Worm (Caenorhabditis elegans): ENCODE measurements around the gene rab-28.

Gene rab-28

DNA sequence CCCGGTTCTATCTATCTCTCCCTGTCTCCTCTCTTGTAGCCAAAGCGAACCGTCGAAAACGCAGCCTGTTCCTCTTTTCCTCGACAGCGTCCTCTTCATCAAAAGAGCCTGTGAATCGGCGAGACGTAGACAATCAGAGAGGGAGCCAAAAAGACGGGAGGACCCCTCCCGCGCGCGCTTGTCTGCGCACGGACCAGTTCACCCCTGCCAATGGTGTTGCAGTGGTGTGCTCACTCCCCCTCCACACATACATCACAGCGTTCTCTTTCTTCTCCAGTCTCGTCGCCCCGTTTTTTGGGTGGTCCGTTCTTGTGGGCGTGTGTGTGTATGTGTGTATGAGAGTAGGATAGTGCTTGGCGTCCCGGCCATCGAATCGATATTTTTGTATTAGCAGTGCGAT, 25.1 kb upstream of the rab-28 start:
- TF ChIP-seq mes-2 (tag; optimal IDR thresholded peaks at IDR 0.05; ENCODE audit: poor library complexity, severe bottlenecking) (no peak), nhr-41 (GFP tag; IDR thresholded peaks at IDR 0.05) (no peak), ceh-32 (tag; optimal IDR thresholded peaks at IDR 0.05; ENCODE audit: poor library complexity) (no peak), pha-4 (GFP tag; IDR thresholded peaks at IDR 0.05) (no peak), pha-4 (tag; optimal IDR thresholded peaks at IDR 0.05) (no peak), hlh-30 (tag; optimal IDR thresholded peaks at IDR 0.05; ENCODE audit: insufficient read depth) (no peak), saeg-2 (GFP tag; IDR thresholded peaks at IDR 0.05) (no peak), ces-1 (GFP tag; optimal IDR thresholded peaks at IDR 0.05) (no peak), snpc-4 (tag; optimal IDR thresholded peaks at IDR 0.05) (no peak), Y5F2A.4 (GFP tag; optimal IDR thresholded peaks at IDR 0.05) (no peak), aly-2 (tag; optimal IDR thresholded peaks at IDR 0.05) (no peak), skn-1 (tag; optimal IDR thresholded peaks at IDR 0.05) (no peak), R02D3.7 (tag; optimal IDR thresholded peaks at IDR 0.05) (no peak), sdz-12 (GFP tag; optimal IDR thresholded peaks at IDR 0.05) (no peak), unc-62 (GFP tag; optimal IDR thresholded peaks at IDR 0.05 in 1 of 2) (no peak), unc-62 (tag; optimal IDR thresholded peaks at IDR 0.05) (no peak)

DNA sequence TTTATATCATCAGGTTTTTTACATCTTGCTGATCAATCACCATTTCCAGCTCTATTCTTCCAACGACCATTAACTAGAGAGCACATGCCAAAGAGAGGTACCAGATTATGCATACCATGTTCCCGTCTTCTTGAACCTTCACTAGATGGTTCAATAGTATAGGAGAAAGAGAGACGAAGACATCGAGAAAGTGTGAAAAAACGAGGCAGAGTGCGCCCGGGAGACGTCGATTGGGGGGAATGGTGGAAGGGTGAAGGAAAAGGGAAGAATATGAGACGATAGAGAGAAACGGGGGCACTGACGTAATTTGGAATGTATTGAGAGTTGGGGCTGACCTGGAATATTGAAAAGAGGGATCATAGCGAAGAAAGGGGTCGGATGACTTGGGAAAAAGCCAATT, 23.8 kb upstream of the rab-28 start:
- TF ChIP-seq vab-7 (GFP tag; IDR thresholded peaks at IDR 0.05), result no peak
- TF ChIP-seq ctbp-1 (GFP tag; IDR thresholded peaks at IDR 0.05), result no peak

DNA sequence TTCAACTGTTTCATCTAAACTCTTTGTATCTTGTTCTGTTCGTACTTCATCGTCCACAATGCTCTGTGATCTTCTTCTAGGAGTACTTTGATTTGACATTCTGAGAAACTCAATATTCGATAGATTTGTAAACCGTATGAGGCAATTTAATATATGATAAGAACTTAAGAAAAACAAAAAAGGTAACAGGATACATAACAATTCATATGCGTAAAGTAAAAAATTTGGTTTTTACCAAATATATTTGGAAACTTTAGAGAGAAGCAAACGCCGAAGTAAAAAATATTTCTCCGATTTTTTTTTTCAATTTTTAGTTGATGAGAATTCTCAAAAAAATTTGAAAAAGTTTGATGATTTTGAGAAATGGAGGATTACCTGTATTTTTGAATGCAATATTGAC, 22.7 kb upstream of the rab-28 start, which contains the start of gene Y11D7A.19:
Gene Y11D7A.19 (minus strand): TSS at position 101 of the 400 bp plus-strand sequence.
- TF ChIP-seq nhr-11 (tag; optimal IDR thresholded peaks at IDR 0.05) (no peak), ces-1 (GFP tag; optimal IDR thresholded peaks at IDR 0.05) (no peak), nhr-6 (tag; optimal IDR thresholded peaks at IDR 0.05) (no peak), lin-38 (GFP tag; IDR thresholded peaks at IDR 0.05) (no peak), egl-27 (tag; optimal IDR thresholded peaks at IDR 0.05) (no peak), duxl-1 (tag; optimal IDR thresholded peaks at IDR 0.05; ENCODE audit: poor library complexity) (no peak), daf-12 (tag; optimal IDR thresholded peaks at IDR 0.05) (no peak), lsy-2 (tag; optimal IDR thresholded peaks at IDR 0.05) (no peak), aha-1 (tag) (no peak), fos-1 (tag; optimal IDR thresholded peaks at IDR 0.05) (no peak), F44E2.7 (GFP tag; IDR thresholded peaks at IDR 0.05) (no peak), mxl-3 (GFP tag; optimal IDR thresholded peaks at IDR 0.05) (no peak), tag-97 (GFP tag; IDR thresholded peaks at IDR 0.05) (no peak)

DNA sequence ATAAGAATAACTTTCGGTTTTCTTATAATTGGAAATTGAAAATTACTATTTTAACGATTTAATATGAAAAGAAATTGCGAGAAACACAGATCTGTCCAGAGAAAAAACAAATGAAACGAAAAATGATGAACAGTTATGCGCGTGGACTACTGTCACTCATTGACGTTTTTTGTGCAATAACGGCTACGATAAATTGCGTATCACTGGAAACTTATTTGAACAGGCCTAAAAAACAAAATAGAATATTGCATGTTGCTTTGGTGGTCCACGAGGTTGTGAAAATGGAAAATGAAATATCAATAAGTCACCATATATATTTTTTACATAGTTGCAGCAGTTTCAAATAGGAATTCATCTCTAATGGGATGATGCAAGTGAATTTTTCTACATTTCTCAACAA, 20.7 kb upstream of the rab-28 start:
- TF ChIP-seq nhr-42 (GFP tag; IDR thresholded peaks at IDR 0.05) (no peak), madf-9 (GFP tag; conservative IDR thresholded peaks at IDR 0.05) (no peak), ceh-62 (tag; optimal IDR thresholded peaks at IDR 0.05) (no peak), nhr-41 (GFP tag; IDR thresholded peaks at IDR 0.05) (no peak), aly-2 (tag; optimal IDR thresholded peaks at IDR 0.05) (no peak), ztf-7 (tag; optimal IDR thresholded peaks at IDR 0.05) (no peak), daf-19 (GFP tag; conservative IDR thresholded peaks at IDR 0.05) (no peak), daf-8 (GFP tag; IDR thresholded peaks at IDR 0.05) (no peak), cey-2 (tag; optimal IDR thresholded peaks at IDR 0.05; ENCODE audit: borderline replicate concordance, insufficient read depth) (no peak), lin-29 (GFP tag; IDR thresholded peaks at IDR 0.05) (no peak), ctbp-1 (GFP tag; IDR thresholded peaks at IDR 0.05) (no peak), pha-4 (GFP tag; IDR thresholded peaks at IDR 0.05) (no peak), pha-4 (tag; optimal IDR thresholded peaks at IDR 0.05) (no peak), jun-1 (tag; optimal IDR thresholded peaks at IDR 0.05) (no peak)

Measured in whole organism, L4 larva.